Fruit fly (Drosophila melanogaster) whole organism, adult: ENCODE measurements around the gene CG14227.

Experiments used
- CG11617 ChIP-seq: fragments of 200-800 bp; sonication (Bioruptor generic); optimal IDR thresholded peaks from 2 replicates; lab custom pipeline; 2017; ENCODE audit warnings: mild to moderate bottlenecking, missing biosample characterization, missing genetic modification reagents, missing genetic modification characterization
- CG12768 ChIP-seq: fragments of 200-800 bp; sonication (Bioruptor generic); optimal IDR thresholded peaks from 2 replicates; lab custom pipeline; 2017; ENCODE audit warnings: missing biosample characterization, missing genetic modification characterization, mild to moderate bottlenecking, moderate library complexity, missing genetic modification reagents
- CG14711 ChIP-seq: fragments of 200-800 bp; sonication (Bioruptor generic); optimal IDR thresholded peaks from 2 replicates; lab custom pipeline; 2018; ENCODE audit warnings: missing biosample characterization, mild to moderate bottlenecking, missing genetic modification characterization, moderate library complexity
- CG1620 ChIP-seq: fragments of 200-800 bp; sonication (Bioruptor generic); optimal IDR thresholded peaks from 2 replicates; lab custom pipeline; 2016; ENCODE audit warnings: missing biosample characterization, missing genetic modification characterization
- CG33017 ChIP-seq: fragments of 200-800 bp; sonication (Bioruptor generic); optimal IDR thresholded peaks from 2 replicates; lab custom pipeline; 2018; ENCODE audit warnings: missing biosample characterization, mild to moderate bottlenecking, missing genetic modification characterization, moderate library complexity
- CG5204 ChIP-seq: fragments of 200-800 bp; sonication (Bioruptor generic); optimal IDR thresholded peaks from 2 replicates; lab custom pipeline; 2016; ENCODE audit warnings: missing biosample characterization, missing genetic modification characterization
- CG7045 ChIP-seq: fragments of 200-800 bp; sonication (Bioruptor generic); optimal IDR thresholded peaks from 2 replicates; lab custom pipeline; 2017; ENCODE audit warnings: missing biosample characterization, mild to moderate bottlenecking, missing genetic modification characterization
- CG7101 ChIP-seq: fragments of 200-800 bp; sonication (Bioruptor generic); optimal IDR thresholded peaks from 2 replicates; lab custom pipeline; 2018; ENCODE audit warnings: missing biosample characterization, mild to moderate bottlenecking, missing genetic modification characterization, moderate library complexity
- Clk ChIP-seq: fragments of 200-800 bp; sonication (Bioruptor generic); optimal IDR thresholded peaks from 2 replicates; lab custom pipeline; 2017; ENCODE audit warnings: missing biosample characterization, missing genetic modification characterization
- Crg-1 ChIP-seq: fragments of 200-800 bp; sonication (Bioruptor generic); optimal IDR thresholded peaks from 2 replicates; lab custom pipeline; 2016; ENCODE audit warnings: missing biosample characterization, missing genetic modification characterization
- Hr96 ChIP-seq: fragments of 200-800 bp; sonication (Bioruptor generic); optimal IDR thresholded peaks from 2 replicates; lab custom pipeline; 2016; ENCODE audit warnings: missing biosample characterization, missing genetic modification characterization
- Mnt ChIP-seq: fragments of 200-800 bp; sonication (Bioruptor generic); optimal IDR thresholded peaks from 2 replicates; lab custom pipeline; 2016; ENCODE audit warnings: missing biosample characterization, mild to moderate bottlenecking, missing genetic modification characterization
- bab1 ChIP-seq: fragments of 200-800 bp; sonication (Bioruptor generic); optimal IDR thresholded peaks from 3 replicates; lab custom pipeline; 2019; ENCODE audit warnings: missing biosample characterization, mild to moderate bottlenecking, missing genetic modification characterization, moderate library complexity
- cic ChIP-seq: fragments of 200-800 bp; sonication (Bioruptor generic); optimal IDR thresholded peaks from 2 replicates; lab custom pipeline; 2017; ENCODE audit warnings: missing biosample characterization, mild to moderate bottlenecking, missing genetic modification characterization, moderate library complexity
- cnc ChIP-seq, 2 experiments: fragments of >200 bp; optimal IDR thresholded peaks; 2 replicates each; lab custom pipeline; 2017
- kay ChIP-seq: fragments of 200-800 bp; sonication (Bioruptor generic); peaks from one replicate; lab custom pipeline; 2016; ENCODE audit warnings: missing biosample characterization, missing genetic modification characterization, borderline replicate concordance
- ovo ChIP-seq: fragments of 200-800 bp; sonication (Bioruptor generic); optimal IDR thresholded peaks from 2 replicates; lab custom pipeline; 2016; ENCODE audit warnings: missing biosample characterization, missing genetic modification characterization
- pad ChIP-seq: fragments of 200-800 bp; sonication (Bioruptor generic); optimal IDR thresholded peaks from 3 replicates; lab custom pipeline; 2017; ENCODE audit warnings: missing biosample characterization, missing genetic modification characterization, mild to moderate bottlenecking, moderate library complexity, missing genetic modification reagents
- tj ChIP-seq: fragments of 200-800 bp; sonication (Bioruptor generic); optimal IDR thresholded peaks from 3 replicates; lab custom pipeline; 2017; ENCODE audit warnings: missing biosample characterization, mild to moderate bottlenecking, missing genetic modification characterization, moderate library complexity
- toe ChIP-seq: fragments of 200-800 bp; sonication (Bioruptor generic); optimal IDR thresholded peaks from 2 replicates; lab custom pipeline; 2016; ENCODE audit warnings: missing biosample characterization, missing genetic modification characterization

CG14227 gene

dm6 chrX:19716325-19716917, 27.7 kb upstream of the CG14227 start:
- no peak for TF ChIP-seq CG7101 (tag; lab: Kevin White, UChicago)
- TF ChIP-seq CG33017 (tag; lab: Kevin White, UChicago) = no peak
- no peak for TF ChIP-seq CG7045 (GFP tag; lab: Kevin White, UChicago)
- TF ChIP-seq Hr96 = no peak
- TF ChIP-seq CG5204 (GFP tag; lab: Kevin White, UChicago) = no peak
- no peak for TF ChIP-seq ovo (GFP tag; lab: Kevin White, UChicago)
- no peak for TF ChIP-seq CG1620 (GFP tag; lab: Kevin White, UChicago)
- no peak for TF ChIP-seq cnc (optimal IDR thresholded peaks at IDR 0.05; lab: Kevin White, UChicago)

dm6 chrX:19714816-19715215, 26.1 kb upstream of the CG14227 start:
- TF ChIP-seq pad (no peak), Mnt (GFP tag; lab: Kevin White, UChicago) (no peak), cic (GFP tag; lab: Kevin White, UChicago) (no peak), CG7045 (GFP tag; lab: Kevin White, UChicago) (no peak), bab1 (no peak), CG11617 (no peak), ovo (GFP tag; lab: Kevin White, UChicago) (no peak), tj (GFP tag; lab: Kevin White, UChicago) (no peak)

dm6 chrX:19712898-19713627, 24.3 kb upstream of the CG14227 start, which contains the start of gene meso18E:
Gene meso18E, minus strand, starts transcription at chrX:19713045.
- TF ChIP-seq ovo (GFP tag; lab: Kevin White, UChicago) (peak; percentile 34), CG7101 (tag; lab: Kevin White, UChicago) (no peak), Mnt (GFP tag; lab: Kevin White, UChicago) (peak; percentile 60), pad (peak; percentile 20)

dm6 chrX:19711936-19712335, 23.2 kb upstream of the CG14227 start:
- TF ChIP-seq cic (GFP tag; lab: Kevin White, UChicago) (no peak), tj (GFP tag; lab: Kevin White, UChicago) (peak; percentile 75)

dm6 chrX:19704083-19704482, 15.3 kb upstream of the CG14227 start, which contains the start of the genes CG14230 and CG14232:
Gene CG14230, plus strand, starts transcription at chrX:19704176.
Gene CG14232, minus strand, starts transcription at chrX:19704259.
- TF ChIP-seq Clk (GFP tag; lab: Kevin White, UChicago) (no peak), CG12768 (GFP tag; lab: Kevin White, UChicago) (no peak), CG1620 (GFP tag; lab: Kevin White, UChicago) (peak; percentile 55), CG33017 (tag; lab: Kevin White, UChicago) (peak; percentile 10), cnc (optimal IDR thresholded peaks at IDR 0.05; lab: Kevin White, UChicago) (no peak), kay (GFP tag; lab: Kevin White, UChicago) (no peak), bab1 (peak; percentile 37), tj (GFP tag; lab: Kevin White, UChicago) (no peak), Hr96 (no peak), ovo (GFP tag; lab: Kevin White, UChicago) (no peak), CG5204 (GFP tag; lab: Kevin White, UChicago) (no peak), CG7045 (GFP tag; lab: Kevin White, UChicago) (no peak), Crg-1 (GFP tag; lab: Kevin White, UChicago) (peak; percentile 51), CG11617 (no peak), pad (peak; percentile 18), toe (GFP tag; lab: Kevin White, UChicago) (no peak), Mnt (GFP tag; lab: Kevin White, UChicago) (peak; percentile 96), CG14711 (tag; lab: Kevin White, UChicago) (peak; percentile 50), cic (GFP tag; lab: Kevin White, UChicago) (no peak), CG7101 (tag; lab: Kevin White, UChicago) (peak; percentile 55)

- TF ChIP-seq Hr96 (no peak), Clk (GFP tag; lab: Kevin White, UChicago) (no peak), CG11617 (peak; percentile 23), Mnt (GFP tag; lab: Kevin White, UChicago) (peak; percentile 29), bab1 (peak; percentile 71), CG14711 (tag; lab: Kevin White, UChicago) (no peak), toe (GFP tag; lab: Kevin White, UChicago) (no peak), CG1620 (GFP tag; lab: Kevin White, UChicago) (no peak)
Measured at dm6 chrX:19701611-19702010, 12.9 kb upstream of the CG14227 start, which contains the start of gene Tcs4. Gene Tcs4, minus strand, starts transcription at chrX:19701755.
